Fruit fly (Drosophila melanogaster) whole organism, embryonic: Measurements from ENCODE around the gene CG31495.
A peak's percentile ranks its signal among the peaks of the same experiment; 100 is the strongest.

ENCODE experiments used
- Awh ChIP-seq: fragments of 200-800 bp; sonication (Bioruptor generic); IDR thresholded peaks from 2 replicates; pipeline ENCODE4, ENCODE4 v1.3.6; 2022; ENCODE audit warnings: missing biosample characterization, missing genetic modification characterization
- BEAF-32 ChIP-seq: fragments of 200-800 bp; sonication (Bioruptor generic); optimal IDR thresholded peaks from 3 replicates; lab custom pipeline; 2017; ENCODE audit warnings: missing biosample characterization, missing genetic modification characterization, mild to moderate bottlenecking, moderate library complexity, missing genetic modification reagents
- Bgb ChIP-seq: fragments of 200-800 bp; sonication (Bioruptor generic); IDR thresholded peaks from 2 replicates; pipeline ENCODE4 v1.3.6; 2022; ENCODE audit warnings: missing biosample characterization, missing genetic modification characterization; ENCODE audit not compliant: partially characterized antibody
- CG1024 ChIP-seq: fragments of 200-800 bp; sonication (Bioruptor generic); IDR thresholded peaks from 2 replicates; pipeline ENCODE4 v1.3.6; 2022; ENCODE audit warnings: missing biosample characterization, missing genetic modification characterization
- CG10267 ChIP-seq: fragments of 200-800 bp; sonication (Bioruptor generic); optimal IDR thresholded peaks from 2 replicates; lab custom pipeline; 2018; ENCODE audit warnings: missing biosample characterization, mild to moderate bottlenecking, missing genetic modification characterization, moderate library complexity
- CG12071 ChIP-seq: fragments of 200-800 bp; sonication (Bioruptor generic); optimal IDR thresholded peaks from 3 replicates; lab custom pipeline; 2018; ENCODE audit warnings: missing biosample characterization, mild to moderate bottlenecking, missing genetic modification characterization
- CG12769 ChIP-seq: fragments of 200-800 bp; sonication (Bioruptor generic); optimal IDR thresholded peaks from 2 replicates; lab custom pipeline; 2019; ENCODE audit warnings: missing biosample characterization, mild to moderate bottlenecking, missing genetic modification characterization, moderate library complexity
- CG15601 ChIP-seq: fragments of 200-800 bp; sonication (Bioruptor generic); optimal IDR thresholded peaks from 3 replicates; lab custom pipeline; 2019; ENCODE audit warnings: missing biosample characterization, mild to moderate bottlenecking, missing genetic modification characterization, moderate library complexity
- CG15696 ChIP-seq: fragments of 200-800 bp; sonication (Bioruptor generic); optimal IDR thresholded peaks from 2 replicates; lab custom pipeline; 2019; ENCODE audit warnings: missing biosample characterization, mild to moderate bottlenecking, missing genetic modification characterization, moderate library complexity
- CG1603 ChIP-seq: fragments of 200-800 bp; sonication (Bioruptor generic); optimal IDR thresholded peaks from 2 replicates; lab custom pipeline; 2019; ENCODE audit warnings: missing biosample characterization, mild to moderate bottlenecking, missing genetic modification characterization, moderate library complexity
- CG17361 ChIP-seq: fragments of 200-800 bp; sonication (Bioruptor generic); IDR thresholded peaks from 3 replicates; pipeline ENCODE4 v1.3.6; 2022; ENCODE audit warnings: missing biosample characterization, missing genetic modification characterization
- CG2129 ChIP-seq: fragments of 200-800 bp; sonication (Bioruptor generic); IDR thresholded peaks from 2 replicates; pipeline ENCODE4 v1.3.6; 2022; ENCODE audit warnings: missing biosample characterization, missing genetic modification characterization; ENCODE audit not compliant: partially characterized antibody
- CG2199 ChIP-seq: fragments of 200-800 bp; sonication (Bioruptor generic); IDR thresholded peaks from 3 replicates; pipeline ENCODE4 v1.3.6; 2022; ENCODE audit warnings: missing biosample characterization, missing genetic modification characterization
- CG2875 ChIP-seq: fragments of 200-800 bp; sonication (Bioruptor generic); optimal IDR thresholded peaks from 2 replicates; lab custom pipeline; 2017; ENCODE audit warnings: missing biosample characterization, mild to moderate bottlenecking, missing genetic modification characterization, missing genetic modification reagents
- CG3163 ChIP-seq: fragments of 200-800 bp; sonication (Bioruptor generic); optimal IDR thresholded peaks from 3 replicates; lab custom pipeline; 2016; ENCODE audit warnings: missing biosample characterization, missing genetic modification characterization
- CG32767 ChIP-seq: fragments of 200-800 bp; sonication (Bioruptor generic); IDR thresholded peaks from 2 replicates; pipeline ENCODE4 v1.3.6; 2022; ENCODE audit warnings: missing biosample characterization, missing genetic modification characterization
- CG33213 ChIP-seq: fragments of 200-800 bp; sonication (Bioruptor generic); optimal IDR thresholded peaks from 3 replicates; lab custom pipeline; 2016; ENCODE audit warnings: missing biosample characterization, missing genetic modification characterization
- CG34376 ChIP-seq: fragments of 200-800 bp; sonication (Bioruptor generic); optimal IDR thresholded peaks from 2 replicates; lab custom pipeline; 2018; ENCODE audit warnings: missing biosample characterization, mild to moderate bottlenecking, missing genetic modification characterization
- CG34422 ChIP-seq: fragments of 200-800 bp; sonication (Bioruptor generic); IDR thresholded peaks from 3 replicates; pipeline ENCODE4 v1.3.6; 2022; ENCODE audit warnings: missing biosample characterization, missing genetic modification characterization
- CG7928 ChIP-seq: fragments of 200-800 bp; sonication (Bioruptor generic); optimal IDR thresholded peaks from 2 replicates; lab custom pipeline; 2017; ENCODE audit warnings: missing biosample characterization, mild to moderate bottlenecking, missing genetic modification characterization
- CG8290 ChIP-seq, 3 experiments: fragments of 200-800 bp; sonication (Bioruptor generic); optimal IDR thresholded peaks; 2 replicates each; lab custom pipeline; 2016 to 2019; ENCODE audit warnings: missing biosample characterization in 3 of 3, missing genetic modification characterization in 3 of 3, mild to moderate bottlenecking in 2 of 3, moderate library complexity in 1 of 3
- CG9609 ChIP-seq: fragments of 200-800 bp; sonication (Bioruptor generic); optimal IDR thresholded peaks from 3 replicates; lab custom pipeline; 2016; ENCODE audit warnings: missing biosample characterization, missing genetic modification characterization
- CG9727 ChIP-seq: fragments of 200-800 bp; sonication (Bioruptor generic); optimal IDR thresholded peaks from 3 replicates; lab custom pipeline; 2017; ENCODE audit warnings: missing biosample characterization, mild to moderate bottlenecking, missing genetic modification characterization
- E2f1 ChIP-seq: fragments of 200-800 bp; sonication (Bioruptor generic); IDR thresholded peaks from 2 replicates; pipeline ENCODE4 v1.3.6; 2022; ENCODE audit warnings: missing biosample characterization, missing genetic modification characterization
- H15 ChIP-seq: fragments of 200-800 bp; sonication (Bioruptor generic); IDR thresholded peaks from 3 replicates; pipeline ENCODE4 v1.3.6; 2022; ENCODE audit warnings: missing biosample characterization, missing genetic modification characterization
- NfI ChIP-seq: fragments of 200-800 bp; sonication (Bioruptor generic); optimal IDR thresholded peaks from 3 replicates; lab custom pipeline; 2018; ENCODE audit warnings: missing biosample characterization, mild to moderate bottlenecking, missing genetic modification characterization, moderate library complexity
- Pdp1 ChIP-seq, 2 experiments: fragments of 200-800 bp; sonication (Bioruptor generic); optimal IDR thresholded peaks; 3 replicates each; lab custom pipeline; 2016; ENCODE audit warnings: missing biosample characterization in 2 of 2, missing genetic modification characterization in 2 of 2, mild to moderate bottlenecking in 1 of 2, moderate library complexity in 1 of 2
- Scr ChIP-seq: fragments of 200-800 bp; sonication (Bioruptor generic); IDR thresholded peaks from 2 replicates; pipeline ENCODE4 v1.3.6; 2022; ENCODE audit warnings: missing biosample characterization, missing genetic modification characterization; ENCODE audit not compliant: partially characterized antibody
- Side ChIP-seq: fragments of 200-800 bp; sonication (Bioruptor generic); optimal IDR thresholded peaks from 2 replicates; lab custom pipeline; 2016; ENCODE audit warnings: missing biosample characterization, missing genetic modification characterization
- Sry-β ChIP-seq: fragments of 200-800 bp; sonication (Bioruptor generic); optimal IDR thresholded peaks from 2 replicates; lab custom pipeline; 2018; ENCODE audit warnings: missing biosample characterization, mild to moderate bottlenecking, missing genetic modification characterization, moderate library complexity
- Stat92E ChIP-seq, 3 experiments: fragments of >200 bp in 2 of 3; fragments of 200-800 bp in 1 of 3; sonication (Bioruptor generic) in 1 of 3; optimal IDR thresholded peaks; 2 replicates each; lab custom pipeline; 2017 to 2019; ENCODE audit warnings: missing biosample characterization in 3 of 3, missing genetic modification characterization in 3 of 3, mild to moderate bottlenecking in 1 of 3, moderate library complexity in 1 of 3
- ash1 ChIP-seq: fragments of 200-800 bp; sonication (Bioruptor generic); optimal IDR thresholded peaks from 2 replicates; lab custom pipeline; 2018; ENCODE audit warnings: missing biosample characterization, mild to moderate bottlenecking, missing genetic modification characterization
- bcd ChIP-seq: fragments of 200-800 bp; sonication (Bioruptor generic); optimal IDR thresholded peaks from 2 replicates; lab custom pipeline; 2017; ENCODE audit warnings: missing biosample characterization, mild to moderate bottlenecking, missing genetic modification characterization
- corto ChIP-seq: fragments of 200-800 bp; sonication (Bioruptor generic); optimal IDR thresholded peaks from 2 replicates; lab custom pipeline; 2016; ENCODE audit warnings: missing biosample characterization, mild to moderate bottlenecking, missing genetic modification characterization, moderate library complexity
- en ChIP-seq: fragments of 200-800 bp; sonication (Bioruptor generic); optimal IDR thresholded peaks from 2 replicates; lab custom pipeline; 2016; ENCODE audit warnings: missing biosample characterization, missing genetic modification characterization
- fd64A ChIP-seq: fragments of 200-800 bp; sonication (Bioruptor generic); optimal IDR thresholded peaks from 3 replicates; lab custom pipeline; 2018; ENCODE audit warnings: missing biosample characterization, mild to moderate bottlenecking, missing genetic modification characterization
- gcm ChIP-seq: fragments of 200-800 bp; sonication (Bioruptor generic); optimal IDR thresholded peaks from 2 replicates; lab custom pipeline; 2019; ENCODE audit warnings: missing biosample characterization, mild to moderate bottlenecking, missing genetic modification characterization, moderate library complexity
- insv ChIP-seq, 2 experiments: fragments of 200-800 bp; sonication (Bioruptor generic); optimal IDR thresholded peaks; 3 replicates each; lab custom pipeline; 2016 to 2018; ENCODE audit warnings: missing biosample characterization in 2 of 2, missing genetic modification characterization in 2 of 2
- luna ChIP-seq: fragments of 200-800 bp; sonication (Bioruptor generic); optimal IDR thresholded peaks from 2 replicates; lab custom pipeline; 2016; ENCODE audit warnings: missing biosample characterization, missing genetic modification characterization
- maf-S ChIP-seq: fragments of 200-800 bp; sonication (Bioruptor generic); optimal IDR thresholded peaks from 2 replicates; lab custom pipeline; 2016; ENCODE audit warnings: missing biosample characterization, missing genetic modification characterization
- nerfin-2 ChIP-seq: fragments of 200-800 bp; sonication (Bioruptor generic); IDR thresholded peaks from 2 replicates; pipeline ENCODE4 v1.3.6; 2022; ENCODE audit warnings: missing biosample characterization, missing genetic modification characterization; ENCODE audit not compliant: partially characterized antibody
- odd ChIP-seq: fragments of 200-800 bp; sonication (Bioruptor generic); optimal IDR thresholded peaks from 2 replicates; lab custom pipeline; 2017; ENCODE audit warnings: missing biosample characterization, mild to moderate bottlenecking, missing genetic modification characterization
- pho ChIP-seq: fragments of 200-800 bp; sonication (Bioruptor generic); optimal IDR thresholded peaks from 2 replicates; lab custom pipeline; 2016; ENCODE audit warnings: missing biosample characterization, missing genetic modification characterization
- phol ChIP-seq: fragments of 200-800 bp; sonication (Bioruptor generic); optimal IDR thresholded peaks from 3 replicates; lab custom pipeline; 2018; ENCODE audit warnings: missing biosample characterization, mild to moderate bottlenecking, missing genetic modification characterization, moderate library complexity
- sc ChIP-seq, 3 experiments: fragments of >200 bp in 2 of 3; fragments of 200-800 bp in 1 of 3; sonication (Bioruptor generic) in 1 of 3; optimal IDR thresholded peaks; 2 replicates in 2 of 3; 3 replicates in 1 of 3; lab custom pipeline; 2017; ENCODE audit warnings: mild to moderate bottlenecking in 1 of 3, missing biosample characterization in 1 of 3, missing genetic modification characterization in 1 of 3, missing genetic modification reagents in 1 of 3
- shn ChIP-seq: fragments of 200-800 bp; sonication (Bioruptor generic); optimal IDR thresholded peaks from 3 replicates; lab custom pipeline; 2016; ENCODE audit warnings: missing biosample characterization, missing genetic modification characterization
- slbo ChIP-seq: fragments of 200-800 bp; sonication (Bioruptor generic); IDR thresholded peaks from 2 replicates; pipeline ENCODE4 v1.3.6; 2022; ENCODE audit warnings: missing biosample characterization, missing genetic modification characterization
- tap ChIP-seq: fragments of 200-800 bp; optimal IDR thresholded peaks from 3 replicates; lab custom pipeline; 2019; ENCODE audit warnings: missing biosample characterization, mild to moderate bottlenecking, missing genetic modification characterization, moderate library complexity

Gene CG31495

dm6 chr3R:13837807-13838206, 1.9 kb downstream of the CG31495 start, which contains the start of gene Nsf2 (continued):
- TF ChIP-seq nerfin-2 (GFP tag; lab: Robert Waterston, UW) (no peak), Scr (peak; percentile 28; the same call in 1 of the 2 replicates), phol (tag; lab: Kevin White, UChicago) (peak; percentile 59), fd64A (GFP tag; lab: Kevin White, UChicago) (no peak), pho (GFP tag; lab: Kevin White, UChicago) (peak; percentile 15), E2f1 (GFP tag; lab: Robert Waterston, UW) (no peak), gcm (peak; percentile 23), CG15601 (tag; lab: Kevin White, UChicago) (peak; percentile 12), slbo (GFP tag; lab: Robert Waterston, UW) (peak; percentile 50), tap (no peak), CG12769 (tag; lab: Kevin White, UChicago) (peak; percentile 74), CG1024 (GFP tag; lab: Robert Waterston, UW) (no peak), luna (GFP tag; lab: Kevin White, UChicago) (no peak), CG12071 (GFP tag; lab: Kevin White, UChicago) (no peak), insv (GFP tag; optimal IDR thresholded peaks at IDR 0.05; lab: Kevin White, UChicago) (peak in 1 of 2 experiments; percentile 20), corto (GFP tag; lab: Kevin White, UChicago) (no peak), Awh (no peak), CG9727 (GFP tag; lab: Kevin White, UChicago) (peak; percentile 30), Bgb (GFP tag; lab: Robert Waterston, UW) (peak; percentile 32; the same call in 1 of the 2 replicates), CG10267 (tag; lab: Kevin White, UChicago) (peak; percentile 43), Side (GFP tag; lab: Kevin White, UChicago) (no peak), CG17361 (peak; percentile 28; the same call in 1 of the 3 replicates), odd (GFP tag; lab: Kevin White, UChicago) (no peak), CG2199 (GFP tag; lab: Robert Waterston, UW) (0 out of 3 replicates have a peak, but pooled peaks have one; percentile 52), ash1 (no peak), NfI (peak; percentile 3), CG1603 (tag; lab: Kevin White, UChicago) (peak; percentile 88), CG2129 (GFP tag; lab: Robert Waterston, UW) (no peak), bcd (GFP tag; lab: Kevin White, UChicago) (peak; percentile 15), Pdp1 (GFP tag; optimal IDR thresholded peaks at IDR 0.05; lab: Kevin White, UChicago) (peak in 1 of 2 experiments; percentile 82), CG2875 (GFP tag; lab: Kevin White, UChicago) (no peak), CG34376 (GFP tag; lab: Kevin White, UChicago) (peak; percentile 9), Stat92E (GFP tag; optimal IDR thresholded peaks at IDR 0.05; lab: Kevin White, UChicago) (peak in 1 of 3 experiments; percentile 30), CG15696 (tag; lab: Kevin White, UChicago) (no peak), shn (GFP tag; lab: Kevin White, UChicago) (peak; percentile 29), CG3163 (GFP tag; lab: Kevin White, UChicago) (no peak), CG32767 (GFP tag; lab: Robert Waterston, UW) (peak; percentile 100), en (GFP tag; lab: Kevin White, UChicago) (no peak), Sry-β (GFP tag; lab: Kevin White, UChicago) (peak; percentile 60), CG33213 (GFP tag; lab: Kevin White, UChicago) (peak; percentile 39), CG8290 (GFP tag; optimal IDR thresholded peaks at IDR 0.05; lab: Kevin White, UChicago) (no peak), CG8290 (tag; optimal IDR thresholded peaks at IDR 0.05; lab: Kevin White, UChicago) (peak in 1 of 2 experiments; percentile 72), H15 (GFP tag; lab: Robert Waterston, UW) (no peak), CG34422 (GFP tag; lab: Robert Waterston, UW) (peak; percentile 73; the same call in 2 of the 3 replicates), maf-S (GFP tag; lab: Kevin White, UChicago) (no peak), BEAF-32 (peak; percentile 44), CG9609 (GFP tag; lab: Kevin White, UChicago) (no peak), CG7928 (GFP tag; lab: Kevin White, UChicago) (peak; percentile 91), sc (optimal IDR thresholded peaks at IDR 0.05; lab: Kevin White, UChicago) (no peak), sc (GFP tag; optimal IDR thresholded peaks at IDR 0.05; lab: Kevin White, UChicago) (no peak)
